Worm (Caenorhabditis elegans): ENCODE measurements around the gene F07C6.6.

The F07C6.6 gene

DNA sequence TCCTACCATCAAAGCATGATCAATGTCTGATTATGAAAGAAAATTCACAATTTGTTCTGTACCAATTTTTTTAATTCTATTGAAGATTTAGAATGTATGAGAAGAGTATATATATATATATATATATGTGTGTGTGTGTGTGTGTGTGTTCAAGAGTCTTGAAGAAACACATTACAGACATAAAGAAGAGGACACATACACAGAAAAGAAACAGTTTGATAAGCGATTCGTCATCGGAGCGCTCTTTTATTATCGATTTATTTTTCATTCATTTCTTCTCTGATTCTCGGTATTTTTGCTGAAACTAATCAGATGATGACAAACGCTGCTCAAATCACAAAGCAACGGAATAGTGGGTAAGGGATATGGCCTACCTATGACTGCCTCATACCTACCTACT lies 1.0 kb downstream of the F07C6.6 start, which contains the start of gene pin-2:
Gene pin-2 (plus strand): TSS at position 227 of the 400 bp plus-strand sequence.
- TF ChIP-seq lin-13 (GFP tag; optimal IDR thresholded peaks at IDR 0.05) = no peak
- TF ChIP-seq zag-1 (tag; optimal IDR thresholded peaks at IDR 0.05) = no peak
- no peak for TF ChIP-seq Y116A8C.19 (tag; optimal IDR thresholded peaks at IDR 0.05; ENCODE audit: borderline replicate concordance)
- TF ChIP-seq rnt-1 (tag; optimal IDR thresholded peaks at IDR 0.05) = no peak
- TF ChIP-seq lin-39 (tag; optimal IDR thresholded peaks at IDR 0.05) = no peak
- no peak for TF ChIP-seq pax-3 (tag; optimal IDR thresholded peaks at IDR 0.05)
- TF ChIP-seq ztf-4 (tag; optimal IDR thresholded peaks at IDR 0.05) = no peak

DNA sequence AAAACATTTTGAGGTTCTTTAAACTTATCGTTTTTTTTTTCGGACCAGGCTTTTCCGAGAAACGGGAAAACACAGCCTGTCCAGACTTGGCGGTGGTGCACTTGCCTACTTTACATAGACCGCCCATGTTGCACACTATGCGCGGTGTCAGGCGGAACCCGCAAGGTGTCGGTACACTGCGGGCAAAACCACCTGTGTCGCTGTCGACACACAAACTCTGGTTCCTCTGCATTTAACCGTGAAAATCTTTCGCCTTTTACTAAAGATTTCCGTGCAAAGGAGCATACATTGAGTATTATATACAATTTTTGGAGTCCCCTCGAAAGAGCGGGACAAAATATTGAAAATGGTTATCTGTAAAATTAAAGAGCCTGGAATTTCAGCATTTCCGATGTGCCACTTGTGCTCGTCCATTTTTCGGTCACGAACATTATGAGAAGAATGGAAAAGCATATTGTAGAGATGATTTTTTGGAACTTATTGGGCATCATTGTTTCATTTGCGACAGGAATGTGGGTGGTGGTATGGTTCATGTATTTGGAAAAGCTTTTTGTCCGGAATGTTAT lies 2.9 kb downstream of the F07C6.6 start:
- TF ChIP-seq lir-3 (tag; optimal IDR thresholded peaks at IDR 0.05; ENCODE audit: poor library complexity) (no peak), fkh-10 (GFP tag; optimal IDR thresholded peaks at IDR 0.05) (no peak), nhr-20 (tag; optimal IDR thresholded peaks at IDR 0.05) (no peak), tlp-1 (tag; optimal IDR thresholded peaks at IDR 0.05) (no peak), elt-2 (tag; optimal IDR thresholded peaks at IDR 0.05) (peak; percentile 28), pqm-1 (tag; optimal IDR thresholded peaks at IDR 0.05) (no peak), ceh-63 (GFP tag; optimal IDR thresholded peaks at IDR 0.05) (no peak), unc-62 (GFP tag; optimal IDR thresholded peaks at IDR 0.05) (no peak), nhr-71 (tag; optimal IDR thresholded peaks at IDR 0.05) (peak; percentile 23), irx-1 (tag; optimal IDR thresholded peaks at IDR 0.05) (no peak), C34B4.2 (tag; optimal IDR thresholded peaks at IDR 0.05) (no peak), ces-1 (GFP tag; optimal IDR thresholded peaks at IDR 0.05) (no peak), lin-15B (tag; optimal IDR thresholded peaks at IDR 0.05) (no peak), nhr-85 (tag) (peak; percentile 53), dsc-1 (tag; optimal IDR thresholded peaks at IDR 0.05) (no peak), F16B12.6 (tag; optimal IDR thresholded peaks at IDR 0.05) (no peak), snpc-4 (tag; optimal IDR thresholded peaks at IDR 0.05) (peak; percentile 80), fkh-8 (tag; optimal IDR thresholded peaks at IDR 0.05) (no peak), unc-130 (tag; optimal IDR thresholded peaks at IDR 0.05) (no peak), hlh-4 (tag; optimal IDR thresholded peaks at IDR 0.05) (no peak), nhr-19 (GFP tag; conservative IDR thresholded peaks at IDR 0.05) (0 out of 2 replicates have a peak, but pooled peaks have one; percentile 31), nhr-90 (tag; optimal IDR thresholded peaks at IDR 0.05; ENCODE audit: poor library complexity) (peak; percentile 8), snu-23 (GFP tag; optimal IDR thresholded peaks at IDR 0.05) (no peak), jun-1 (tag; optimal IDR thresholded peaks at IDR 0.05) (no peak)

DNA sequence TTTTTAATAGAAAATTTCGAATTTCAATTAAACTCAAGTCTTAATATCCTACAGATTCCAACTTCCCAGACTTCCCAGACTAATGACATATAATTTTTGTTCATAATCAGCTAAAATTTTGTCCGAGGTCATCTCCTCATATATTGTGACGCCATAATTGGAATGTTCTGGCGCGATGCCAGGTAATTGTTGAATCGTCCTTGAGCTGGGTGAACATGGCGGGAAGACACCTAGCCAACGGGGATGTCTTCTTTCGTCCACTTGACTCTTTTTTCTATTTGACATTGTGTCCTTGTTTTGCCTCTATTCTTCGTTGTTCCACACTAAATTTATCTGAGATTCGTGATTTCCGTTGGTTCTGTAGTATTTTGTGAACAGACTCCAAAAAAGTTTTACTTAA lies 4.2 kb downstream of the F07C6.6 start:
- peak; percentile 66 for TF ChIP-seq lin-14 (GFP tag; optimal IDR thresholded peaks at IDR 0.05)
- TF ChIP-seq C34B4.2 (tag; optimal IDR thresholded peaks at IDR 0.05) = no peak
- TF ChIP-seq pax-3 (tag; optimal IDR thresholded peaks at IDR 0.05) = no peak
- no peak for TF ChIP-seq skn-1 (tag; optimal IDR thresholded peaks at IDR 0.05)
- TF ChIP-seq efl-3 (GFP tag; optimal IDR thresholded peaks at IDR 0.05) = no peak
- no peak for TF ChIP-seq nhr-20 (tag; optimal IDR thresholded peaks at IDR 0.05)
- peak; percentile 81 for TF ChIP-seq nhr-85 (tag)
- TF ChIP-seq unc-130 (tag; optimal IDR thresholded peaks at IDR 0.05) = no peak
- no peak for TF ChIP-seq nhr-84 (tag; optimal IDR thresholded peaks at IDR 0.05)
- no peak for TF ChIP-seq tlp-1 (tag; optimal IDR thresholded peaks at IDR 0.05)
- TF ChIP-seq mep-1 (tag; optimal IDR thresholded peaks at IDR 0.05) = no peak
- no peak for TF ChIP-seq aha-1 (tag; optimal IDR thresholded peaks at IDR 0.05)
- no peak for TF ChIP-seq pag-3 (tag; optimal IDR thresholded peaks at IDR 0.05; ENCODE audit: borderline replicate concordance, insufficient read depth)
- no peak for TF ChIP-seq snpc-4 (tag; optimal IDR thresholded peaks at IDR 0.05)
